Worm (Caenorhabditis elegans): Measurements from ENCODE around the gene F14H12.8.

Gene F14H12.8

ce11 chrX:4391680-4392079 lies 26.9 kb upstream of the F14H12.8 start:
- TF ChIP-seq nfya-1 (tag; optimal IDR thresholded peaks at IDR 0.05; ENCODE audit: insufficient read depth) (peak; percentile 27), nhr-76 (tag; optimal IDR thresholded peaks at IDR 0.05) (no peak)

- TF ChIP-seq unc-39 (tag; optimal IDR thresholded peaks at IDR 0.05), result no peak
- peak; percentile 92 for TF ChIP-seq skn-1 (tag; optimal IDR thresholded peaks at IDR 0.05)
- peak; percentile 89 for TF ChIP-seq nhr-11 (tag; optimal IDR thresholded peaks at IDR 0.05)
- TF ChIP-seq elt-3 (tag; optimal IDR thresholded peaks at IDR 0.05), result peak in 1 of 3 experiments; percentile 71
- peak; percentile 79 for TF ChIP-seq mdl-1 (tag; optimal IDR thresholded peaks at IDR 0.05)
- TF ChIP-seq nhr-76 (tag; optimal IDR thresholded peaks at IDR 0.05), result peak; percentile 61
- peak; percentile 69 for TF ChIP-seq ceh-82 (tag; optimal IDR thresholded peaks at IDR 0.05)
- peak; percentile 89 for TF ChIP-seq fkh-10 (GFP tag; optimal IDR thresholded peaks at IDR 0.05)
- TF ChIP-seq egl-5 (tag; optimal IDR thresholded peaks at IDR 0.05), result no peak
- TF ChIP-seq ZK546.5 (tag; optimal IDR thresholded peaks at IDR 0.05), result no peak
- peak; percentile 22 for TF ChIP-seq ama-1 (optimal IDR thresholded peaks at IDR 0.05)
- TF ChIP-seq ceh-28 (tag; optimal IDR thresholded peaks at IDR 0.05), result peak; percentile 86
- TF ChIP-seq jun-1 (tag; optimal IDR thresholded peaks at IDR 0.05), result peak; percentile 96
- peak; percentile 59 for TF ChIP-seq egl-27 (tag; optimal IDR thresholded peaks at IDR 0.05)
- TF ChIP-seq eor-1 (tag; optimal IDR thresholded peaks at IDR 0.05), result no peak
- peak; percentile 55 for TF ChIP-seq nhr-77 (tag; optimal IDR thresholded peaks at IDR 0.05)
- TF ChIP-seq nhr-25 (tag; optimal IDR thresholded peaks at IDR 0.05), result peak; percentile 98
- no peak for TF ChIP-seq nhr-28 (tag; optimal IDR thresholded peaks at IDR 0.05)
- no peak for TF ChIP-seq sea-2 (GFP tag; optimal IDR thresholded peaks at IDR 0.05)
- peak; percentile 72 for TF ChIP-seq zag-1 (tag; optimal IDR thresholded peaks at IDR 0.05)
- no peak for TF ChIP-seq aly-2 (tag; optimal IDR thresholded peaks at IDR 0.05)
- TF ChIP-seq nhr-67 (tag; optimal IDR thresholded peaks at IDR 0.05), result peak; percentile 37
- TF ChIP-seq nhr-12 (tag; optimal IDR thresholded peaks at IDR 0.05), result no peak
- TF ChIP-seq elt-1 (tag; optimal IDR thresholded peaks at IDR 0.05), result peak; percentile 76
- TF ChIP-seq lsy-12 (tag; optimal IDR thresholded peaks at IDR 0.05), result peak; percentile 75
- no peak for TF ChIP-seq mml-1 (tag; optimal IDR thresholded peaks at IDR 0.05)
- TF ChIP-seq pha-4 (tag; optimal IDR thresholded peaks at IDR 0.05), result peak; percentile 97
- peak; percentile 98 for TF ChIP-seq lin-39 (tag; optimal IDR thresholded peaks at IDR 0.05)
- peak; percentile 61 for TF ChIP-seq ztf-4 (tag; optimal IDR thresholded peaks at IDR 0.05)
- TF ChIP-seq ceh-9 (tag; optimal IDR thresholded peaks at IDR 0.05), result no peak
- TF ChIP-seq nfya-1 (tag; optimal IDR thresholded peaks at IDR 0.05; ENCODE audit: insufficient read depth), result peak; percentile 98
- TF ChIP-seq elt-2 (tag; optimal IDR thresholded peaks at IDR 0.05), result peak; percentile 81
- TF ChIP-seq snpc-4 (tag; optimal IDR thresholded peaks at IDR 0.05), result peak; percentile 66
- TF ChIP-seq fkh-2 (tag; optimal IDR thresholded peaks at IDR 0.05), result no peak
- no peak for TF ChIP-seq nhr-237 (tag; optimal IDR thresholded peaks at IDR 0.05)
- peak; percentile 72 for TF ChIP-seq R02D3.7 (tag; optimal IDR thresholded peaks at IDR 0.05)
- peak; percentile 73 for TF ChIP-seq fos-1 (tag; optimal IDR thresholded peaks at IDR 0.05)
- TF ChIP-seq lin-15B (tag; optimal IDR thresholded peaks at IDR 0.05), result peak; percentile 77
- TF ChIP-seq tbx-2 (tag; optimal IDR thresholded peaks at IDR 0.05), result peak; percentile 85
- peak; percentile 85 for TF ChIP-seq unc-62 (GFP tag; optimal IDR thresholded peaks at IDR 0.05)
- TF ChIP-seq pqm-1 (tag; optimal IDR thresholded peaks at IDR 0.05), result peak; percentile 50
- TF ChIP-seq daf-12 (tag; optimal IDR thresholded peaks at IDR 0.05), result no peak
- no peak for TF ChIP-seq ceh-16 (tag; optimal IDR thresholded peaks at IDR 0.05)
- peak; percentile 90 for TF ChIP-seq nhr-23 (tag; optimal IDR thresholded peaks at IDR 0.05)
- TF ChIP-seq nhr-43 (tag; optimal IDR thresholded peaks at IDR 0.05; ENCODE audit: poor library complexity, severe bottlenecking), result peak; percentile 93
- TF ChIP-seq hmg-11 (tag; optimal IDR thresholded peaks at IDR 0.05), result peak; percentile 98
Measured at ce11 chrX:4388834-4389409, 24.1 kb upstream of the F14H12.8 start, which contains the start of gene dpy-23. TSS of gene dpy-23 (plus strand) at chrX:4389359.
